Fruit fly (Drosophila melanogaster): ENCODE data around the gene Trhn.

DNA sequence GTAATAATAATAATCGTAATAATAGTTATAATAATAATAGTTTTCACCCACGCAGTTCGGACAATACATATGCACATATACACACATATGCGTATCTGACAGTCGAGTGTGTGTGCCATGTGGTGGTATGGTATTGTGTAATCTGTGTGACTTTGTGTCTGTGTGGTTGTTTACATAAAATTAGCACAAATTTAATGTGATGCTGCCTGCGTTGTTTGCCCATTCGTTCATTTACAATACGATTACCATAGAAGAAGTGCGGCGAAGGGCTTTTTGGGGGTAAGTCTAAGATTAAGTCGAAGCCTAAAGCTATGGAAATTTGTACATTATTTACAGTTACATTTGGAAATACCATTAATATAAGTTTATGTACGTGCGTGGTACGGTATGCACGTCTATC is 52.4 kb downstream of the Trhn start:
- no peak for TF ChIP-seq EcR (GFP tag; optimal IDR thresholded peaks at IDR 0.05)
- no peak for TF ChIP-seq Dll (optimal IDR thresholded peaks at IDR 0.05)
- TF ChIP-seq pan (optimal IDR thresholded peaks at IDR 0.05), result no peak
- TF ChIP-seq usp (GFP tag; optimal IDR thresholded peaks at IDR 0.05), result no peak

Measured in whole organism.